Fruit fly (Drosophila melanogaster): ENCODE results near the gene Nfs1.

Gene Nfs1

dm6 chr2L:12025505-12025904 lies 26.1 kb downstream of the Nfs1 start (continued):
- TF ChIP-seq CG11247 (GFP tag; IDR thresholded peaks at IDR 0.05) (no peak), seq (GFP tag; IDR thresholded peaks at IDR 0.05) (0 out of 2 replicates have a peak, but pooled peaks have one; percentile 7), CG1602 (GFP tag; optimal IDR thresholded peaks at IDR 0.05) (no peak), Atf-2 (GFP tag; optimal IDR thresholded peaks at IDR 0.05) (no peak), Antp (GFP tag; optimal IDR thresholded peaks at IDR 0.05) (no peak), zfh1 (GFP tag; IDR thresholded peaks at IDR 0.05) (no peak), ac (GFP tag; optimal IDR thresholded peaks at IDR 0.05) (no peak), CG10959 (GFP tag; IDR thresholded peaks at IDR 0.05) (no peak), grn (GFP tag; optimal IDR thresholded peaks at IDR 0.05) (no peak), HHEX (GFP tag; optimal IDR thresholded peaks at IDR 0.05) (peak; percentile 21), CG11696 (GFP tag; IDR thresholded peaks at IDR 0.05) (no peak), CG4404 (GFP tag; IDR thresholded peaks at IDR 0.05) (no peak), Meics (GFP tag; optimal IDR thresholded peaks at IDR 0.05) (no peak), CG14050 (GFP tag; IDR thresholded peaks at IDR 0.05) (no peak), CG34376 (GFP tag; optimal IDR thresholded peaks at IDR 0.05) (no peak), emc (GFP tag; optimal IDR thresholded peaks at IDR 0.05) (no peak), Mes4 (GFP tag; optimal IDR thresholded peaks at IDR 0.05) (no peak), eve (GFP tag; optimal IDR thresholded peaks at IDR 0.05) (no peak), Neu2 (GFP tag; optimal IDR thresholded peaks at IDR 0.05; ENCODE audit: borderline replicate concordance) (no peak), sob (GFP tag; IDR thresholded peaks at IDR 0.05) (0 out of 2 replicates have a peak, but pooled peaks have one; percentile 31), B-H2 (GFP tag; optimal IDR thresholded peaks at IDR 0.05) (no peak), knrl (GFP tag; IDR thresholded peaks at IDR 0.05; ENCODE audit: partially characterized antibody) (no peak), az2 (GFP tag; optimal IDR thresholded peaks at IDR 0.05) (no peak), CG5180 (GFP tag; optimal IDR thresholded peaks at IDR 0.05) (peak; percentile 90), schlank (tag; optimal IDR thresholded peaks at IDR 0.05) (no peak), zf30C (GFP tag; optimal IDR thresholded peaks at IDR 0.05) (no peak), CG33213 (GFP tag; optimal IDR thresholded peaks at IDR 0.05) (no peak), CG11093 (GFP tag; IDR thresholded peaks at IDR 0.05) (no peak), CG17829 (tag; optimal IDR thresholded peaks at IDR 0.05) (no peak), CG15269 (tag; optimal IDR thresholded peaks at IDR 0.05) (peak; percentile 32), sqz (GFP tag; optimal IDR thresholded peaks at IDR 0.05) (no peak), CG12299 (tag; optimal IDR thresholded peaks at IDR 0.05) (no peak), lbe (GFP tag; optimal IDR thresholded peaks at IDR 0.05) (no peak), Hand (GFP tag; optimal IDR thresholded peaks at IDR 0.05) (no peak), Fer1 (GFP tag; optimal IDR thresholded peaks at IDR 0.05) (no peak), ftz-f1 (GFP tag; optimal IDR thresholded peaks at IDR 0.05) (no peak), CG11398 (GFP tag; optimal IDR thresholded peaks at IDR 0.05) (no peak), CG8765 (GFP tag; IDR thresholded peaks at IDR 0.05) (no peak), croc (GFP tag; conservative IDR thresholded peaks at IDR 0.05) (no peak), lov (optimal IDR thresholded peaks at IDR 0.05) (no peak), lov (GFP tag; IDR thresholded peaks at IDR 0.05) (0 out of 3 replicates have a peak, but pooled peaks have one; percentile 45), sd (tag; optimal IDR thresholded peaks at IDR 0.05) (peak; percentile 4), Sry-δ (GFP tag; optimal IDR thresholded peaks at IDR 0.05) (no peak), CG11504 (tag; optimal IDR thresholded peaks at IDR 0.05) (peak; percentile 54), CG11456 (GFP tag; IDR thresholded peaks at IDR 0.05) (0 out of 3 replicates have a peak, but pooled peaks have one; percentile 24), CrebB (tag; optimal IDR thresholded peaks at IDR 0.05) (peak; percentile 3), pb (GFP tag; optimal IDR thresholded peaks at IDR 0.05) (no peak), CG11723 (GFP tag; optimal IDR thresholded peaks at IDR 0.05) (no peak), toy (GFP tag; IDR thresholded peaks at IDR 0.05) (no peak), CG1647 (GFP tag; optimal IDR thresholded peaks at IDR 0.05) (no peak), CG10321 (GFP tag; IDR thresholded peaks at IDR 0.05) (no peak), CG4282 (GFP tag; optimal IDR thresholded peaks at IDR 0.05) (no peak), wek (GFP tag; optimal IDR thresholded peaks at IDR 0.05) (no peak)

Measured in whole organism, embryonic.